Worm (Caenorhabditis elegans) whole organism, late embryonic: ENCODE results near the gene cyp-32A1.

Experiments used
- C08G9.2 ChIP-seq: sonication (generic microtip); optimal IDR thresholded peaks from 2 replicates; lab custom pipeline; 2016; ENCODE audit warnings: mild to moderate bottlenecking, missing genetic modification characterization, moderate library complexity, missing compliant biosample characterization
- C38D4.7 ChIP-seq: fragments of 200-800 bp; sonication (Bioruptor generic); optimal IDR thresholded peaks from 2 replicates; lab custom pipeline; 2018; ENCODE audit warnings: mild to moderate bottlenecking, missing genetic modification characterization, moderate library complexity, missing compliant biosample characterization
- F13H6.1 ChIP-seq: sonication (generic microtip); optimal IDR thresholded peaks from 2 replicates; lab custom pipeline; 2016; ENCODE audit warnings: missing genetic modification characterization, missing compliant biosample characterization
- K02D7.2 ChIP-seq: sonication (generic microtip); optimal IDR thresholded peaks from 2 replicates; lab custom pipeline; 2017; ENCODE audit warnings: mild to moderate bottlenecking, missing genetic modification characterization, missing compliant biosample characterization
- K09A11.1 ChIP-seq: sonication (generic microtip); optimal IDR thresholded peaks from 2 replicates; lab custom pipeline; 2017; ENCODE audit warnings: antibody characterized with exemption, mild to moderate bottlenecking, missing genetic modification characterization, missing compliant biosample characterization; ENCODE audit not compliant: insufficient read depth
- T23F11.4 ChIP-seq: fragments of 200-800 bp; sonication (Bioruptor generic); optimal IDR thresholded peaks from 2 replicates; lab custom pipeline; 2018; ENCODE audit warnings: mild to moderate bottlenecking, missing genetic modification characterization, missing compliant biosample characterization
- Y22D7AL.16 ChIP-seq: sonication (generic microtip); optimal IDR thresholded peaks from 2 replicates; lab custom pipeline; 2016; ENCODE audit warnings: missing genetic modification characterization, missing compliant biosample characterization
- ceh-18 ChIP-seq: sonication (generic microtip); optimal IDR thresholded peaks from 2 replicates; lab custom pipeline; 2016; ENCODE audit warnings: missing genetic modification characterization, missing compliant biosample characterization
- ceh-19 ChIP-seq: fragments of 200-800 bp; sonication (Bioruptor generic); optimal IDR thresholded peaks from 2 replicates; lab custom pipeline; 2018; ENCODE audit warnings: mild to moderate bottlenecking, missing genetic modification characterization, missing compliant biosample characterization
- ceh-24 ChIP-seq: sonication (generic microtip); optimal IDR thresholded peaks from 2 replicates; lab custom pipeline; 2016; ENCODE audit warnings: mild to moderate bottlenecking, missing genetic modification characterization, missing compliant biosample characterization
- ceh-34 ChIP-seq: sonication (generic microtip); optimal IDR thresholded peaks from 2 replicates; lab custom pipeline; 2016; ENCODE audit warnings: mild to moderate bottlenecking, missing genetic modification characterization, missing compliant biosample characterization
- ceh-6 ChIP-seq: fragments of 200-800 bp; sonication (Bioruptor generic); optimal IDR thresholded peaks from 2 replicates; lab custom pipeline; 2018; ENCODE audit warnings: mild to moderate bottlenecking, missing genetic modification characterization, missing compliant biosample characterization
- che-1 ChIP-seq: sonication (generic microtip); optimal IDR thresholded peaks from 2 replicates; lab custom pipeline; 2016; ENCODE audit warnings: mild to moderate bottlenecking, missing genetic modification characterization, missing compliant biosample characterization
- elt-2 ChIP-seq: sonication (generic microtip); optimal IDR thresholded peaks from 2 replicates; lab custom pipeline; 2016; ENCODE audit warnings: missing genetic modification reagents, missing genetic modification characterization, missing compliant biosample characterization
- elt-4 ChIP-seq: sonication (generic microtip); optimal IDR thresholded peaks from 2 replicates; lab custom pipeline; 2016; ENCODE audit warnings: missing genetic modification characterization, missing compliant biosample characterization
- ets-4 ChIP-seq: sonication (generic microtip); optimal IDR thresholded peaks from 2 replicates; lab custom pipeline; 2016; ENCODE audit warnings: missing genetic modification characterization, missing compliant biosample characterization
- eyg-1 ChIP-seq: sonication (generic microtip); optimal IDR thresholded peaks from 2 replicates; lab custom pipeline; 2016; ENCODE audit warnings: missing genotype, missing genetic modification characterization, missing compliant biosample characterization
- fax-1 ChIP-seq: sonication (generic microtip); optimal IDR thresholded peaks from 2 replicates; lab custom pipeline; 2016; ENCODE audit warnings: missing genotype, missing genetic modification characterization, missing compliant biosample characterization
- fkh-10 ChIP-seq: fragments of 150-350 bp; optimal IDR thresholded peaks from 2 replicates; lab custom pipeline; 2014; ENCODE audit warnings: missing biosample characterization, missing genetic modification reagents, missing genetic modification characterization
- gmeb-2 ChIP-seq: sonication (generic microtip); optimal IDR thresholded peaks from 2 replicates; lab custom pipeline; 2016; ENCODE audit warnings: missing genetic modification characterization, inconsistent platforms, missing compliant biosample characterization
- hlh-15 ChIP-seq: sonication (generic microtip); optimal IDR thresholded peaks from 2 replicates; lab custom pipeline; 2016; ENCODE audit warnings: missing genetic modification characterization, missing compliant biosample characterization
- hlh-6 ChIP-seq: sonication (generic microtip); optimal IDR thresholded peaks from 2 replicates; lab custom pipeline; 2016; ENCODE audit warnings: missing genotype, missing genetic modification characterization, missing compliant biosample characterization
- hlh-8 ChIP-seq: sonication (generic microtip); optimal IDR thresholded peaks from 2 replicates; lab custom pipeline; 2016; ENCODE audit warnings: missing genotype, missing genetic modification characterization, missing compliant biosample characterization
- lin-11 ChIP-seq: fragments of 200-800 bp; sonication (Bioruptor generic); optimal IDR thresholded peaks from 2 replicates; lab custom pipeline; 2018; ENCODE audit warnings: mild to moderate bottlenecking, missing genetic modification characterization, missing compliant biosample characterization
- madf-2 ChIP-seq: sonication (generic microtip); optimal IDR thresholded peaks from 2 replicates; lab custom pipeline; 2017; ENCODE audit warnings: missing genetic modification characterization, missing compliant biosample characterization
- mec-3 ChIP-seq: sonication (generic microtip); optimal IDR thresholded peaks from 2 replicates; lab custom pipeline; 2016; ENCODE audit warnings: borderline replicate concordance, missing genetic modification characterization, missing compliant biosample characterization
- nhr-232 ChIP-seq: sonication (generic microtip); optimal IDR thresholded peaks from 2 replicates; lab custom pipeline; 2016; ENCODE audit warnings: missing genetic modification characterization, missing compliant biosample characterization
- npax-4 ChIP-seq: sonication (generic microtip); optimal IDR thresholded peaks from 2 replicates; lab custom pipeline; 2016; ENCODE audit warnings: missing genetic modification characterization, missing compliant biosample characterization
- pha-4 ChIP-seq: fragments of 150-350 bp; optimal IDR thresholded peaks from 2 replicates; lab custom pipeline; 2018; ENCODE audit warnings: missing biosample characterization, missing genetic modification reagents, missing genetic modification characterization
- pros-1 ChIP-seq: fragments of 150-350 bp; optimal IDR thresholded peaks from 2 replicates; lab custom pipeline; 2014; ENCODE audit warnings: missing biosample characterization, missing genetic modification reagents, missing genetic modification characterization
- ref-2 ChIP-seq: sonication (generic microtip); optimal IDR thresholded peaks from 2 replicates; lab custom pipeline; 2016; ENCODE audit warnings: missing genetic modification characterization, missing compliant biosample characterization
- rnt-1 ChIP-seq: sonication (generic microtip); optimal IDR thresholded peaks from 2 replicates; lab custom pipeline; 2016; ENCODE audit warnings: missing genetic modification characterization, missing compliant biosample characterization
- sdc-2 ChIP-seq: sonication (generic microtip); optimal IDR thresholded peaks from 2 replicates; lab custom pipeline; 2016; ENCODE audit warnings: missing genotype, missing genetic modification characterization, missing compliant biosample characterization
- sox-2 ChIP-seq: fragments of 200-800 bp; sonication (Bioruptor generic); IDR thresholded peaks from 2 replicates; pipeline ENCODE4 v1.3.6; 2022; ENCODE audit warnings: missing genetic modification reagents, missing genetic modification characterization, missing compliant biosample characterization
- tbx-7 ChIP-seq: sonication (generic microtip); optimal IDR thresholded peaks from 2 replicates; lab custom pipeline; 2016; ENCODE audit warnings: missing genotype, missing genetic modification characterization, missing compliant biosample characterization
- unc-3 ChIP-seq, 2 experiments: fragments of 200-800 bp in 1 of 2; sonication (Bioruptor generic) in 1 of 2; sonication (generic microtip) in 1 of 2; conservative IDR thresholded peaks in 1 of 2; optimal IDR thresholded peaks in 1 of 2; 2 replicates each; pipeline versions ENCODE4 v1.3.6 to Lab custom; 2016 to 2022; ENCODE audit warnings: missing compliant biosample characterization in 2 of 2, missing genetic modification characterization in 2 of 2, missing genetic modification reagents in 1 of 2
- unc-55 ChIP-seq: sonication (generic microtip); optimal IDR thresholded peaks from 2 replicates; lab custom pipeline; 2017; ENCODE audit warnings: missing biosample characterization, missing genetic modification reagents, missing genetic modification characterization

The cyp-32A1 gene

DNA sequence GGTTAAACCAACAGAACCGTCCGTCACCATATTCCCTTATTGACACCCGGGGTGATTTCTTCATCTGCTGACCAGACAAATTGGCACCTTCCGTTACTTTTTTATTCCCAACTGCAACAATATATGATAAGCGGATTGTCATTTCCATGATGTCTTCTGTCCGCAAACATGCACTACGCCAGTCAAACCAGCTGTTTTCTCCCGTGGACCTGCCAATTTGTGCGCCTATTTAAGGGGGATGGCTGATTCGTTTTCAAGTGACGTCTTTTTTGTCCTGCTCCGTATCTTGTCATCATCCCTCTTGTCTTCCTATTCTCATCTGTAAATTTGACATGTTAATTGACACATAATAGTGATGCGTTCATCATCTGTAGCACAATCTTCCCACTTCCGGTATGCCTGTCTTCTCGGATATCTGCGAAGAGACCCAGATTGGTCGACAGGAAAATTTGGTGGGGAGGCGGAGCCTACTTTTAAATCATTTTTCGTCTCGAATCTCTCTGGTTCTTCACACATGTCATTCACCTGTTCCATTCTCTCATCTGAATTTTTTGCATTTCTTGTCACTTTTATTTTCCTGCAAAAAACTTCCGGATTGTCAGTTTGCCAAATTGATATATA lies 33.5 kb upstream of the cyp-32A1 start:
- TF ChIP-seq npax-4 (tag; lab: Kevin White, UChicago) (no peak), hlh-6 (tag; lab: Kevin White, UChicago) (no peak), elt-4 (tag; lab: Kevin White, UChicago) (no peak), madf-2 (tag; lab: Kevin White, UChicago) (no peak), ets-4 (no peak), pha-4 (tag; lab: Kevin White, UChicago) (no peak), ceh-19 (GFP tag; lab: Kevin White, UChicago) (no peak), tbx-7 (no peak), pros-1 (tag; lab: Kevin White, UChicago) (no peak), ceh-34 (tag; lab: Kevin White, UChicago) (no peak), lin-11 (tag; lab: Kevin White, UChicago) (no peak), ceh-6 (GFP tag; lab: Kevin White, UChicago) (no peak), mec-3 (no peak), ref-2 (tag; lab: Kevin White, UChicago) (no peak), che-1 (no peak), hlh-15 (tag; lab: Kevin White, UChicago) (no peak), sdc-2 (tag; lab: Kevin White, UChicago) (no peak), elt-2 (tag; lab: Kevin White, UChicago) (no peak), nhr-232 (tag; lab: Kevin White, UChicago) (no peak), unc-3 (GFP tag; conservative IDR thresholded peaks at IDR 0.05; lab: Robert Waterston, UW) (no peak), unc-3 (tag; optimal IDR thresholded peaks at IDR 0.05; lab: Kevin White, UChicago) (no peak)

ce11 chrV:7749708-7750107 lies 31.9 kb upstream of the cyp-32A1 start:
- TF ChIP-seq tbx-7 (no peak), hlh-8 (tag; lab: Kevin White, UChicago) (no peak), nhr-232 (tag; lab: Kevin White, UChicago) (no peak), C38D4.7 (GFP tag; lab: Kevin White, UChicago) (no peak), Y22D7AL.16 (tag; lab: Kevin White, UChicago) (no peak), rnt-1 (tag; lab: Kevin White, UChicago) (no peak), eyg-1 (tag; lab: Kevin White, UChicago) (no peak), fkh-10 (GFP tag; lab: Kevin White, UChicago) (no peak), F13H6.1 (no peak), gmeb-2 (no peak), ceh-24 (no peak), sox-2 (GFP tag; lab: Robert Waterston, UW) (no peak), fax-1 (no peak), madf-2 (tag; lab: Kevin White, UChicago) (no peak), K09A11.1 (tag; lab: Kevin White, UChicago) (no peak)

DNA sequence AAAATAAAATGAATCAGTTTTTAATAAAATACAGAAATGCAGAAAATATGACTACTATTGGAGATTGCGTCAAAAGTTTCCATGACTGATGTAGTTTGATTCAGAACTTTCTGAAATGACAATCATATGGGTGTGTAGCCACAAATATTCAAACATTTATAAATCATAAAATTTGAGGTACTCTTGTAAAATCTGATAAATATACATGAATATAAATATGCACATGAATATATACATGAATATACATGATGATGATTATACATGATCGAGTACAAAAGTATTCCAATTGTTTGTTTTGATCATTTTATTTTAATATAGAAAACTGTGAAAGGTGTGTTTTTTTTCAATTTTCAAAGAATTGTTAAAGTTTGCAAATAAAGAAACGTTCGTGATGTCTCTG lies 27.1 kb upstream of the cyp-32A1 start, which contains the start of gene T05B11.4:
TSS of gene T05B11.4 (minus strand) at position 101 of the 400 bp plus-strand sequence.
- no peak for TF ChIP-seq C08G9.2 (tag; lab: Kevin White, UChicago)
- TF ChIP-seq mec-3, result no peak
- no peak for TF ChIP-seq nhr-232 (tag; lab: Kevin White, UChicago)
- no peak for TF ChIP-seq ets-4
- TF ChIP-seq elt-2 (tag; lab: Kevin White, UChicago), result no peak
- TF ChIP-seq hlh-6 (tag; lab: Kevin White, UChicago), result no peak
- no peak for TF ChIP-seq ceh-18 (tag; lab: Kevin White, UChicago)
- TF ChIP-seq unc-55, result no peak
- no peak for TF ChIP-seq T23F11.4
- TF ChIP-seq C38D4.7 (GFP tag; lab: Kevin White, UChicago), result no peak
- no peak for TF ChIP-seq K02D7.2 (tag; lab: Kevin White, UChicago)
- TF ChIP-seq, all 69 proteins: peak for 0
